Fruit fly (Drosophila melanogaster) whole organism, embryonic: ENCODE results near the gene CG5377.

Source experiments
- Abd-B ChIP-seq: fragments of 200-800 bp; sonication (Bioruptor generic); optimal IDR thresholded peaks from 2 replicates; lab custom pipeline; 2018; ENCODE audit warnings: missing biosample characterization, mild to moderate bottlenecking, missing genetic modification characterization, moderate library complexity
- B-H1 ChIP-seq: fragments of 200-800 bp; sonication (Bioruptor generic); IDR thresholded peaks from 3 replicates; pipeline ENCODE4 v1.3.6; 2022; ENCODE audit warnings: missing biosample characterization, missing genetic modification characterization
- BEAF-32 ChIP-seq: fragments of 200-800 bp; sonication (Bioruptor generic); optimal IDR thresholded peaks from 3 replicates; lab custom pipeline; 2017; ENCODE audit warnings: missing biosample characterization, missing genetic modification characterization, mild to moderate bottlenecking, moderate library complexity, missing genetic modification reagents
- CG10654 ChIP-seq: fragments of 200-800 bp; sonication (Bioruptor generic); optimal IDR thresholded peaks from 2 replicates; lab custom pipeline; 2016; ENCODE audit warnings: missing biosample characterization, missing genetic modification characterization
- CG11398 ChIP-seq: fragments of 200-800 bp; sonication (Bioruptor generic); optimal IDR thresholded peaks from 2 replicates; lab custom pipeline; 2016; ENCODE audit warnings: missing biosample characterization, missing genetic modification characterization
- CG12744 ChIP-seq: fragments of 200-800 bp; sonication (Bioruptor generic); optimal IDR thresholded peaks from 2 replicates; lab custom pipeline; 2016; ENCODE audit warnings: missing biosample characterization, missing genetic modification characterization
- CG12769 ChIP-seq: fragments of 200-800 bp; sonication (Bioruptor generic); optimal IDR thresholded peaks from 2 replicates; lab custom pipeline; 2019; ENCODE audit warnings: missing biosample characterization, mild to moderate bottlenecking, missing genetic modification characterization, moderate library complexity
- CG18476 ChIP-seq: fragments of 200-800 bp; sonication (Bioruptor generic); optimal IDR thresholded peaks from 2 replicates; lab custom pipeline; 2016; ENCODE audit warnings: missing biosample characterization, mild to moderate bottlenecking, missing genetic modification characterization
- CG2116 ChIP-seq: fragments of 200-800 bp; sonication (Bioruptor generic); optimal IDR thresholded peaks from 3 replicates; lab custom pipeline; 2018; ENCODE audit warnings: missing biosample characterization, mild to moderate bottlenecking, missing genetic modification characterization
- CG2120 ChIP-seq: fragments of 200-800 bp; sonication (Bioruptor generic); optimal IDR thresholded peaks from 3 replicates; lab custom pipeline; 2016; ENCODE audit warnings: missing biosample characterization, missing genetic modification characterization
- CG2199 ChIP-seq: fragments of 200-800 bp; sonication (Bioruptor generic); IDR thresholded peaks from 3 replicates; pipeline ENCODE4 v1.3.6; 2022; ENCODE audit warnings: missing biosample characterization, missing genetic modification characterization
- CG30020 ChIP-seq: fragments of 200-800 bp; optimal IDR thresholded peaks from 2 replicates; lab custom pipeline; 2019; ENCODE audit warnings: missing biosample characterization, mild to moderate bottlenecking, missing genetic modification characterization, moderate library complexity
- CG30403 ChIP-seq: fragments of 200-800 bp; sonication (Bioruptor generic); optimal IDR thresholded peaks from 3 replicates; lab custom pipeline; 2016; ENCODE audit warnings: missing biosample characterization, missing genetic modification characterization
- CG31388 ChIP-seq: fragments of 200-800 bp; sonication (Bioruptor generic); optimal IDR thresholded peaks from 2 replicates; lab custom pipeline; 2016; ENCODE audit warnings: missing biosample characterization, missing genetic modification characterization
- CG34376 ChIP-seq: fragments of 200-800 bp; sonication (Bioruptor generic); optimal IDR thresholded peaks from 2 replicates; lab custom pipeline; 2018; ENCODE audit warnings: missing biosample characterization, mild to moderate bottlenecking, missing genetic modification characterization
- CG6791 ChIP-seq: fragments of 200-800 bp; sonication (Bioruptor generic); IDR thresholded peaks from 3 replicates; pipeline ENCODE4 v1.3.6; 2022; ENCODE audit warnings: missing biosample characterization, missing genetic modification characterization; ENCODE audit not compliant: partially characterized antibody
- CG9797 ChIP-seq: fragments of 200-800 bp; sonication (Bioruptor generic); optimal IDR thresholded peaks from 3 replicates; lab custom pipeline; 2018; ENCODE audit warnings: missing biosample characterization, mild to moderate bottlenecking, missing genetic modification characterization
- CG9876 ChIP-seq: fragments of 200-800 bp; sonication (Bioruptor generic); optimal IDR thresholded peaks from 2 replicates; lab custom pipeline; 2016; ENCODE audit warnings: missing biosample characterization, missing genetic modification characterization
- Chrac-16 ChIP-seq: fragments of 200-800 bp; sonication (Bioruptor generic); optimal IDR thresholded peaks from 3 replicates; lab custom pipeline; 2016; ENCODE audit warnings: missing biosample characterization, missing genetic modification characterization
- Dll ChIP-seq: fragments of 200-800 bp; sonication (Bioruptor generic); IDR thresholded peaks from 4 replicates; pipeline ENCODE4 v1.3.6; 2022; ENCODE audit warnings: missing biosample characterization, missing genetic modification characterization; ENCODE audit not compliant: partially characterized antibody
- Dref ChIP-seq: fragments of 200-800 bp; sonication (Bioruptor generic); IDR thresholded peaks from 2 replicates; pipeline ENCODE4 v1.3.6; 2022; ENCODE audit warnings: missing biosample characterization, missing genetic modification characterization
- Elba2 ChIP-seq: fragments of 200-800 bp; sonication (Bioruptor generic); optimal IDR thresholded peaks from 3 replicates; lab custom pipeline; 2016; ENCODE audit warnings: missing biosample characterization, missing genetic modification characterization
- MESR4 ChIP-seq: fragments of 200-800 bp; sonication (Bioruptor generic); optimal IDR thresholded peaks from 2 replicates; lab custom pipeline; 2018; ENCODE audit warnings: missing biosample characterization, mild to moderate bottlenecking, missing genetic modification characterization, moderate library complexity
- NC2β ChIP-seq: fragments of 200-800 bp; sonication (Bioruptor generic); optimal IDR thresholded peaks from 2 replicates; lab custom pipeline; 2016; ENCODE audit warnings: missing biosample characterization, missing genetic modification characterization
- Oaz ChIP-seq: fragments of 200-800 bp; sonication (Bioruptor generic); IDR thresholded peaks from 2 replicates; pipeline ENCODE4 v1.3.6; 2022; ENCODE audit warnings: missing biosample characterization, missing genetic modification characterization
- PHDP ChIP-seq: fragments of 200-800 bp; sonication (Bioruptor generic); optimal IDR thresholded peaks from 3 replicates; lab custom pipeline; 2018; ENCODE audit warnings: missing biosample characterization, mild to moderate bottlenecking, missing genetic modification characterization, moderate library complexity
- Poxn ChIP-seq: fragments of 200-800 bp; sonication (Bioruptor generic); IDR thresholded peaks from 2 replicates; pipeline ENCODE4 v1.3.6; 2022; ENCODE audit warnings: missing biosample characterization, missing genetic modification characterization
- Scr ChIP-seq: fragments of 200-800 bp; sonication (Bioruptor generic); IDR thresholded peaks from 2 replicates; pipeline ENCODE4 v1.3.6; 2022; ENCODE audit warnings: missing biosample characterization, missing genetic modification characterization; ENCODE audit not compliant: partially characterized antibody
- Side ChIP-seq: fragments of 200-800 bp; sonication (Bioruptor generic); optimal IDR thresholded peaks from 2 replicates; lab custom pipeline; 2016; ENCODE audit warnings: missing biosample characterization, missing genetic modification characterization
- Sox102F ChIP-seq: fragments of 200-800 bp; sonication (Bioruptor generic); optimal IDR thresholded peaks from 2 replicates; lab custom pipeline; 2018; ENCODE audit warnings: missing biosample characterization, mild to moderate bottlenecking, missing genetic modification characterization, moderate library complexity
- amos ChIP-seq: fragments of 200-800 bp; sonication (Bioruptor generic); IDR thresholded peaks from 2 replicates; pipeline ENCODE4 v1.3.6; 2022; ENCODE audit warnings: missing biosample characterization, missing genetic modification characterization; ENCODE audit not compliant: partially characterized antibody
- ato ChIP-seq: fragments of 200-800 bp; sonication (Bioruptor generic); IDR thresholded peaks from 2 replicates; pipeline ENCODE4 v1.3.6; 2022; ENCODE audit warnings: missing biosample characterization, missing genetic modification characterization; ENCODE audit not compliant: partially characterized antibody
- dan ChIP-seq: fragments of 200-800 bp; sonication (Bioruptor generic); IDR thresholded peaks from 2 replicates; pipeline ENCODE4 v1.3.6; 2022; ENCODE audit warnings: missing biosample characterization, missing genetic modification characterization
- dati ChIP-seq: fragments of 200-800 bp; sonication (Bioruptor generic); IDR thresholded peaks from 2 replicates; pipeline ENCODE4 v1.3.6; 2022; ENCODE audit warnings: missing biosample characterization, missing genetic modification characterization
- dmrt11E ChIP-seq: fragments of 200-800 bp; sonication (Bioruptor generic); optimal IDR thresholded peaks from 3 replicates; lab custom pipeline; 2018; ENCODE audit warnings: missing biosample characterization, mild to moderate bottlenecking, missing genetic modification characterization, moderate library complexity
- ems ChIP-seq: fragments of 200-800 bp; sonication (Bioruptor generic); optimal IDR thresholded peaks from 3 replicates; lab custom pipeline; 2016; ENCODE audit warnings: missing biosample characterization, missing genetic modification characterization
- fd64A ChIP-seq: fragments of 200-800 bp; sonication (Bioruptor generic); optimal IDR thresholded peaks from 3 replicates; lab custom pipeline; 2018; ENCODE audit warnings: missing biosample characterization, mild to moderate bottlenecking, missing genetic modification characterization
- ftz-f1 ChIP-seq: fragments of 200-800 bp; sonication (Bioruptor generic); optimal IDR thresholded peaks from 2 replicates; lab custom pipeline; 2016; ENCODE audit warnings: missing biosample characterization, missing genetic modification characterization
- gfzf ChIP-seq: fragments of 200-800 bp; sonication (Bioruptor generic); optimal IDR thresholded peaks from 2 replicates; lab custom pipeline; 2016; ENCODE audit warnings: missing biosample characterization, mild to moderate bottlenecking, missing genetic modification characterization, moderate library complexity
- kah ChIP-seq: fragments of 200-800 bp; sonication (Bioruptor generic); optimal IDR thresholded peaks from 2 replicates; lab custom pipeline; 2018; ENCODE audit warnings: missing biosample characterization, mild to moderate bottlenecking, missing genetic modification characterization
- knrl ChIP-seq: fragments of 200-800 bp; sonication (Bioruptor generic); IDR thresholded peaks from 3 replicates; pipeline ENCODE4 v1.3.6; 2022; ENCODE audit warnings: missing biosample characterization, missing genetic modification characterization; ENCODE audit not compliant: partially characterized antibody
- row ChIP-seq: fragments of 200-800 bp; sonication (Bioruptor generic); IDR thresholded peaks from 3 replicates; pipeline ENCODE4 v1.3.6; 2022; ENCODE audit warnings: missing biosample characterization, missing genetic modification characterization
- sd ChIP-seq: fragments of 200-800 bp; sonication (Bioruptor generic); optimal IDR thresholded peaks from 3 replicates; lab custom pipeline; 2018; ENCODE audit warnings: missing biosample characterization, mild to moderate bottlenecking, missing genetic modification characterization, moderate library complexity
- tgo ChIP-seq: fragments of 200-800 bp; sonication (Bioruptor generic); IDR thresholded peaks from 3 replicates; pipeline ENCODE4 v1.3.6; 2022; ENCODE audit warnings: missing biosample characterization, missing genetic modification characterization
- unc-4 ChIP-seq: fragments of 200-800 bp; sonication (Bioruptor generic); IDR thresholded peaks from 2 replicates; pipeline ENCODE4 v1.3.6; 2022; ENCODE audit warnings: missing biosample characterization, missing genetic modification characterization; ENCODE audit not compliant: partially characterized antibody
- vfl ChIP-seq: fragments of 200-800 bp; sonication (Bioruptor generic); optimal IDR thresholded peaks from 2 replicates; lab custom pipeline; 2016; ENCODE audit warnings: missing biosample characterization, missing genetic modification characterization
- zen ChIP-seq: fragments of 200-800 bp; sonication (Bioruptor generic); optimal IDR thresholded peaks from 3 replicates; lab custom pipeline; 2018; ENCODE audit warnings: missing biosample characterization, mild to moderate bottlenecking, missing genetic modification characterization, moderate library complexity
- zen2 ChIP-seq: fragments of 200-800 bp; sonication (Bioruptor generic); IDR thresholded peaks from 3 replicates; pipeline ENCODE4 v1.3.6; 2022; ENCODE audit warnings: missing biosample characterization, missing genetic modification characterization; ENCODE audit not compliant: partially characterized antibody
- zf30C ChIP-seq: fragments of 200-800 bp; sonication (Bioruptor generic); optimal IDR thresholded peaks from 3 replicates; lab custom pipeline; 2018; ENCODE audit warnings: missing biosample characterization, mild to moderate bottlenecking, missing genetic modification characterization

Gene CG5377

dm6 chr3R:22447195-22447873 lies 20.6 kb downstream of the CG5377 start, which contains the start of gene CG34288 (continued):
- no peak for TF ChIP-seq NC2β (GFP tag; lab: Kevin White, UChicago)
- TF ChIP-seq CG9876 (GFP tag; lab: Kevin White, UChicago), result no peak
- TF ChIP-seq zf30C, result no peak
- 0 out of 3 replicates have a peak, but pooled peaks have one; percentile 29 for TF ChIP-seq CG2199 (GFP tag; lab: Robert Waterston, UW)
- TF ChIP-seq CG11398, result no peak
- no peak for TF ChIP-seq dan (GFP tag; lab: Robert Waterston, UW)
- peak; percentile 89 for TF ChIP-seq CG34376
- no peak for TF ChIP-seq BEAF-32 (GFP tag; lab: Kevin White, UChicago)
- TF ChIP-seq Dref (GFP tag; lab: Robert Waterston, UW), result peak; percentile 58
- no peak for TF ChIP-seq vfl
- peak; percentile 26; the same call in 1 of the 2 replicates for TF ChIP-seq Scr (GFP tag; lab: Robert Waterston, UW)
- TF ChIP-seq CG18476, result no peak
- TF ChIP-seq amos (GFP tag; lab: Robert Waterston, UW), result no peak
- TF ChIP-seq zen (tag; lab: Kevin White, UChicago), result no peak
- peak; percentile 38 for TF ChIP-seq Sox102F
- TF ChIP-seq Dll (GFP tag; lab: Robert Waterston, UW), result peak; percentile 59; the same call in 2 of the 4 replicates
- TF ChIP-seq Poxn (GFP tag; lab: Robert Waterston, UW), result no peak; the same call in 1 of the 2 replicates
- no peak for TF ChIP-seq CG12744
- peak; percentile 13 for TF ChIP-seq Side (GFP tag; lab: Kevin White, UChicago)
- no peak for TF ChIP-seq gfzf (GFP tag; lab: Kevin White, UChicago)
- no peak for TF ChIP-seq PHDP (tag; lab: Kevin White, UChicago)
- peak; percentile 73 for TF ChIP-seq CG2120 (GFP tag; lab: Kevin White, UChicago)
- no peak for TF ChIP-seq CG30020 (tag; lab: Kevin White, UChicago)
- peak; percentile 93 for TF ChIP-seq row (GFP tag; lab: Robert Waterston, UW)
- no peak for TF ChIP-seq dati (GFP tag; lab: Robert Waterston, UW)
- TF ChIP-seq zen2 (GFP tag; lab: Robert Waterston, UW), result peak; percentile 3; the same call in 1 of the 3 replicates
- TF ChIP-seq tgo (GFP tag; lab: Robert Waterston, UW), result no peak; the same call in 2 of the 3 replicates
- TF ChIP-seq Chrac-16, result no peak
- TF ChIP-seq CG10654 (GFP tag; lab: Kevin White, UChicago), result no peak
- TF ChIP-seq CG9797, result no peak
- TF ChIP-seq unc-4 (GFP tag; lab: Robert Waterston, UW), result no peak
- no peak for TF ChIP-seq CG30403
- no peak for TF ChIP-seq Abd-B (GFP tag; lab: Kevin White, UChicago)
- TF ChIP-seq CG31388 (GFP tag; lab: Kevin White, UChicago), result no peak
- TF ChIP-seq kah (GFP tag; lab: Kevin White, UChicago), result no peak
- TF ChIP-seq MESR4 (GFP tag; lab: Kevin White, UChicago), result no peak
- TF ChIP-seq Oaz (GFP tag; lab: Robert Waterston, UW), result no peak
- peak; percentile 81 for TF ChIP-seq CG12769 (tag; lab: Kevin White, UChicago)
- no peak for TF ChIP-seq ato (GFP tag; lab: Robert Waterston, UW)
- TF ChIP-seq knrl (GFP tag; lab: Robert Waterston, UW), result no peak
- no peak for TF ChIP-seq fd64A (GFP tag; lab: Kevin White, UChicago)
- TF ChIP-seq CG2116 (GFP tag; lab: Kevin White, UChicago), result no peak
- no peak for TF ChIP-seq ems
- no peak for TF ChIP-seq ftz-f1 (GFP tag; lab: Kevin White, UChicago)
- TF ChIP-seq dmrt11E, result no peak
- no peak; the same call in 2 of the 3 replicates for TF ChIP-seq B-H1 (GFP tag; lab: Robert Waterston, UW)
- peak; percentile 25; the same call in 1 of the 3 replicates for TF ChIP-seq CG6791 (GFP tag; lab: Robert Waterston, UW)
- TF ChIP-seq sd (tag; lab: Kevin White, UChicago), result peak; percentile 73
- TF ChIP-seq Elba2 (GFP tag; lab: Kevin White, UChicago), result no peak
